Worm (Caenorhabditis elegans) whole organism, early embryonic: ENCODE measurements around the gene K07E3.1.

Experiments used
- B0310.2 ChIP-seq: sonication (generic microtip); optimal IDR thresholded peaks from 2 replicates; lab custom pipeline; 2016; ENCODE audit warnings: mild to moderate bottlenecking, missing genetic modification characterization, missing compliant biosample characterization
- F13C5.2 ChIP-seq: sonication (generic microtip); optimal IDR thresholded peaks from 2 replicates; lab custom pipeline; 2017; ENCODE audit warnings: mild to moderate bottlenecking, missing genetic modification characterization, inconsistent platforms, missing compliant biosample characterization
- aly-1 ChIP-seq: sonication (generic microtip); optimal IDR thresholded peaks from 2 replicates; lab custom pipeline; 2016; ENCODE audit warnings: missing genetic modification characterization, missing compliant biosample characterization
- ama-1 ChIP-seq: fragments of 150-350 bp; optimal IDR thresholded peaks from 2 replicates; lab custom pipeline; 2014
- ceh-13 ChIP-seq: fragments of 200-800 bp; sonication (Bioruptor generic); optimal IDR thresholded peaks from 2 replicates; lab custom pipeline; 2018; ENCODE audit warnings: mild to moderate bottlenecking, missing genetic modification characterization, missing compliant biosample characterization
- ceh-36 ChIP-seq: sonication (generic microtip); optimal IDR thresholded peaks from 2 replicates; lab custom pipeline; 2016; ENCODE audit warnings: missing genetic modification characterization, inconsistent platforms, missing compliant biosample characterization
- ets-7 ChIP-seq: sonication (generic microtip); optimal IDR thresholded peaks from 2 replicates; lab custom pipeline; 2016; ENCODE audit warnings: missing genotype, missing genetic modification characterization, missing compliant biosample characterization
- flt-1 ChIP-seq: fragments of 200-800 bp; sonication (Bioruptor generic); IDR thresholded peaks from 2 replicates; pipeline ENCODE4 v1.3.6; 2022; ENCODE audit warnings: missing genetic modification characterization, missing compliant biosample characterization
- hmbx-1 ChIP-seq: sonication (generic microtip); optimal IDR thresholded peaks from 2 replicates; lab custom pipeline; 2016; ENCODE audit warnings: mild to moderate bottlenecking, missing genetic modification characterization, missing compliant biosample characterization
- hmg-4 ChIP-seq: fragments of 200-800 bp; sonication (Bioruptor generic); optimal IDR thresholded peaks from 2 replicates; lab custom pipeline; 2018; ENCODE audit warnings: mild to moderate bottlenecking, missing genetic modification characterization, missing compliant biosample characterization
- hnd-1 ChIP-seq: sonication (generic microtip); optimal IDR thresholded peaks from 2 replicates; lab custom pipeline; 2016; ENCODE audit warnings: missing genetic modification characterization, missing compliant biosample characterization
- pes-1 ChIP-seq: fragments of 200-800 bp; sonication (Bioruptor generic); IDR thresholded peaks from 2 replicates; pipeline ENCODE4 v1.3.6; 2022; ENCODE audit warnings: missing genetic modification reagents, missing genetic modification characterization, missing compliant biosample characterization
- scrt-1 ChIP-seq: fragments of 200-800 bp; sonication (Bioruptor generic); IDR thresholded peaks from 2 replicates; pipeline ENCODE4 v1.3.6; 2022; ENCODE audit warnings: missing genetic modification characterization, missing compliant biosample characterization
- sea-1 ChIP-seq: fragments of 200-800 bp; sonication (Bioruptor generic); conservative IDR thresholded peaks from 2 replicates; pipeline ENCODE4 v1.3.6; 2022; ENCODE audit warnings: missing genetic modification characterization, missing compliant biosample characterization
- tbx-11 ChIP-seq: fragments of 200-800 bp; sonication (Bioruptor generic); IDR thresholded peaks from 2 replicates; pipeline ENCODE4 v1.3.6; 2022; ENCODE audit warnings: missing genetic modification characterization, missing compliant biosample characterization
- tbx-37 ChIP-seq: fragments of 200-800 bp; sonication (Bioruptor generic); conservative IDR thresholded peaks from 2 replicates; pipeline ENCODE4 v1.3.6; 2022; ENCODE audit warnings: missing genetic modification reagents, missing genetic modification characterization, missing compliant biosample characterization
- tra-4 ChIP-seq: sonication (generic microtip); optimal IDR thresholded peaks from 2 replicates; lab custom pipeline; 2017; ENCODE audit warnings: missing genetic modification characterization, missing compliant biosample characterization

K07E3.1 gene

ce11 chrX:8082703-8083102 lies 27.5 kb upstream of the K07E3.1 start:
- TF ChIP-seq tbx-37, result no peak
- no peak for TF ChIP-seq tra-4 (tag; lab: Kevin White, UChicago)
- TF ChIP-seq aly-1 (tag; lab: Kevin White, UChicago), result no peak
- TF ChIP-seq ama-1, result no peak
- TF ChIP-seq pes-1 (GFP tag; lab: Robert Waterston, UW), result no peak
- no peak for TF ChIP-seq ets-7
- no peak for TF ChIP-seq tbx-11 (GFP tag; lab: Robert Waterston, UW)
- TF ChIP-seq sea-1 (GFP tag; lab: Robert Waterston, UW), result no peak
- no peak for TF ChIP-seq B0310.2 (tag; lab: Kevin White, UChicago)
- TF ChIP-seq hnd-1, result no peak
- TF ChIP-seq scrt-1 (GFP tag; lab: Robert Waterston, UW), result no peak
- no peak for TF ChIP-seq hmg-4 (GFP tag; lab: Kevin White, UChicago)
- no peak for TF ChIP-seq hmbx-1 (tag; lab: Kevin White, UChicago)
- TF ChIP-seq ceh-36, result no peak
- TF ChIP-seq F13C5.2 (tag; lab: Kevin White, UChicago), result no peak
- no peak for TF ChIP-seq flt-1 (GFP tag; lab: Robert Waterston, UW)
- no peak for TF ChIP-seq ceh-13

ce11 chrX:8083330-8083729 lies 26.9 kb upstream of the K07E3.1 start:
- TF ChIP-seq scrt-1 (GFP tag; lab: Robert Waterston, UW) (no peak), flt-1 (GFP tag; lab: Robert Waterston, UW) (no peak), tra-4 (tag; lab: Kevin White, UChicago) (no peak), aly-1 (tag; lab: Kevin White, UChicago) (no peak), hmbx-1 (tag; lab: Kevin White, UChicago) (no peak), sea-1 (GFP tag; lab: Robert Waterston, UW) (no peak), F13C5.2 (tag; lab: Kevin White, UChicago) (no peak), hnd-1 (no peak), tbx-11 (GFP tag; lab: Robert Waterston, UW) (no peak), ceh-36 (no peak), B0310.2 (tag; lab: Kevin White, UChicago) (no peak), ets-7 (no peak)

- no peak for TF ChIP-seq tra-4 (tag; lab: Kevin White, UChicago)
- no peak for TF ChIP-seq ceh-36
- TF ChIP-seq tbx-11 (GFP tag; lab: Robert Waterston, UW), result no peak
- no peak for TF ChIP-seq hmg-4 (GFP tag; lab: Kevin White, UChicago)
- TF ChIP-seq pes-1 (GFP tag; lab: Robert Waterston, UW), result no peak
- TF ChIP-seq ama-1, result no peak
- no peak for TF ChIP-seq tbx-37
- no peak for TF ChIP-seq hmbx-1 (tag; lab: Kevin White, UChicago)
- no peak for TF ChIP-seq ets-7
- TF ChIP-seq flt-1 (GFP tag; lab: Robert Waterston, UW), result no peak
- no peak for TF ChIP-seq hnd-1
Observed at ce11 chrX:8083919-8084318, 26.3 kb upstream of the K07E3.1 start, which contains the start of gene K07E3.4. Gene K07E3.4 (minus strand): TSS chrX:8084018.

ce11 chrX:8084669-8085068 lies 25.6 kb upstream of the K07E3.1 start:
- TF ChIP-seq F13C5.2 (tag; lab: Kevin White, UChicago) (no peak), hnd-1 (no peak)

- TF ChIP-seq tra-4 (tag; lab: Kevin White, UChicago) (no peak), ceh-13 (no peak), tbx-11 (GFP tag; lab: Robert Waterston, UW) (no peak), tbx-37 (no peak)
Observed at ce11 chrX:8086450-8086724, 23.9 kb upstream of the K07E3.1 start, which contains the start of gene dao-3. Gene dao-3 (minus strand): TSS chrX:8086550.

- TF ChIP-seq tbx-37, result no peak
- no peak for TF ChIP-seq ceh-36
- no peak for TF ChIP-seq ama-1
- no peak for TF ChIP-seq sea-1 (GFP tag; lab: Robert Waterston, UW)
- TF ChIP-seq hmg-4 (GFP tag; lab: Kevin White, UChicago), result no peak
- TF ChIP-seq F13C5.2 (tag; lab: Kevin White, UChicago), result no peak
- no peak for TF ChIP-seq tra-4 (tag; lab: Kevin White, UChicago)
- no peak for TF ChIP-seq ets-7
- no peak for TF ChIP-seq hnd-1
- TF ChIP-seq scrt-1 (GFP tag; lab: Robert Waterston, UW), result no peak
- TF ChIP-seq ceh-13, result no peak
- TF ChIP-seq tbx-11 (GFP tag; lab: Robert Waterston, UW), result no peak
- TF ChIP-seq aly-1 (tag; lab: Kevin White, UChicago), result no peak
- TF ChIP-seq B0310.2 (tag; lab: Kevin White, UChicago), result no peak
- no peak for TF ChIP-seq hmbx-1 (tag; lab: Kevin White, UChicago)
- no peak for TF ChIP-seq pes-1 (GFP tag; lab: Robert Waterston, UW)
- TF ChIP-seq flt-1 (GFP tag; lab: Robert Waterston, UW), result no peak
Observed at ce11 chrX:8086725-8087641, 23.3 kb upstream of the K07E3.1 start.

- TF ChIP-seq tbx-37, result no peak
- no peak for TF ChIP-seq tra-4 (tag; lab: Kevin White, UChicago)
Observed at ce11 chrX:8088474-8088873, 21.8 kb upstream of the K07E3.1 start, which contains the start of gene vem-1. Gene vem-1 (minus strand): TSS chrX:8088574.

- TF ChIP-seq ama-1, result no peak
Observed at ce11 chrX:8089266-8089909, 20.9 kb upstream of the K07E3.1 start.
